Worm (Caenorhabditis elegans) whole organism, L2 larva: Measurements from ENCODE around the gene C14A4.7.

ENCODE experiments used
- C34F6.9 ChIP-seq: fragments of 150-350 bp; optimal IDR thresholded peaks from 2 replicates; lab custom pipeline; 2014; ENCODE audit warnings: missing biosample characterization, missing genetic modification characterization
- F13H6.1 ChIP-seq: sonication (generic microtip); optimal IDR thresholded peaks from 2 replicates; lab custom pipeline; 2016; ENCODE audit warnings: missing genetic modification characterization, missing compliant biosample characterization
- R02D3.7 ChIP-seq: fragments of 150-350 bp; optimal IDR thresholded peaks from 2 replicates; lab custom pipeline; 2014; ENCODE audit warnings: missing biosample characterization, missing genetic modification characterization
- Y55F3AM.14 ChIP-seq: fragments of 200-800 bp; sonication (Bioruptor generic); optimal IDR thresholded peaks from 2 replicates; lab custom pipeline; 2018; ENCODE audit warnings: mild to moderate bottlenecking, missing genetic modification characterization, missing compliant biosample characterization
- aly-2 ChIP-seq: fragments of 150-350 bp; optimal IDR thresholded peaks from 2 replicates; lab custom pipeline; 2014; ENCODE audit warnings: missing biosample characterization, missing genetic modification characterization
- ama-1 ChIP-seq: fragments of 150-350 bp; optimal IDR thresholded peaks from 2 replicates; lab custom pipeline; 2018; ENCODE audit warnings: inconsistent platforms
- blmp-1 ChIP-seq: sonication (generic microtip); optimal IDR thresholded peaks from 2 replicates; lab custom pipeline; 2017; ENCODE audit warnings: missing genetic modification characterization, mild to moderate bottlenecking, missing compliant biosample characterization, antibody characterized with exemption, moderate library complexity; ENCODE audit not compliant: insufficient read depth
- ceh-16 ChIP-seq: fragments of 150-350 bp; optimal IDR thresholded peaks from 2 replicates; lab custom pipeline; 2014; ENCODE audit warnings: missing biosample characterization, missing genetic modification characterization
- ceh-82 ChIP-seq: fragments of 150-350 bp; optimal IDR thresholded peaks from 2 replicates; lab custom pipeline; 2014; ENCODE audit warnings: missing biosample characterization, missing genetic modification characterization
- crh-2 ChIP-seq: sonication (generic microtip); optimal IDR thresholded peaks from 2 replicates; lab custom pipeline; 2017; ENCODE audit warnings: missing biosample characterization, missing genetic modification characterization
- dmd-4 ChIP-seq: sonication (generic microtip); optimal IDR thresholded peaks from 2 replicates; lab custom pipeline; 2017; ENCODE audit warnings: missing biosample characterization, missing genetic modification characterization
- egl-27 ChIP-seq: sonication (generic microtip); optimal IDR thresholded peaks from 3 replicates; lab custom pipeline; 2017; ENCODE audit warnings: missing biosample characterization, missing genetic modification reagents, missing genetic modification characterization
- elt-1 ChIP-seq: fragments of 150-350 bp; optimal IDR thresholded peaks from 2 replicates; lab custom pipeline; 2014; ENCODE audit warnings: missing biosample characterization, missing genetic modification characterization
- fos-1 ChIP-seq: fragments of 150-350 bp; optimal IDR thresholded peaks from 2 replicates; lab custom pipeline; 2014; ENCODE audit warnings: missing biosample characterization, missing genetic modification characterization
- gmeb-1 ChIP-seq: fragments of 150-350 bp; optimal IDR thresholded peaks from 2 replicates; lab custom pipeline; 2014; ENCODE audit warnings: missing biosample characterization, missing genetic modification characterization
- lin-11 ChIP-seq: fragments of 150-350 bp; sonication (generic microtip); optimal IDR thresholded peaks from 2 replicates; lab custom pipeline; 2014; ENCODE audit warnings: missing biosample characterization, missing genetic modification characterization, inconsistent platforms, mixed read lengths
- lin-13 ChIP-seq: fragments of 150-350 bp; optimal IDR thresholded peaks from 2 replicates; lab custom pipeline; 2014; ENCODE audit warnings: missing biosample characterization, missing genetic modification reagents, missing genetic modification characterization
- mbf-1 ChIP-seq: sonication (generic microtip); optimal IDR thresholded peaks from 2 replicates; lab custom pipeline; 2017; ENCODE audit warnings: missing biosample characterization, missing genetic modification characterization
- mdl-1 ChIP-seq, 2 experiments: fragments of 150-350 bp in 1 of 2; sonication (generic microtip) in 1 of 2; optimal IDR thresholded peaks; 2 replicates each; lab custom pipeline; 2017; ENCODE audit warnings: missing biosample characterization in 2 of 2, missing genetic modification characterization in 2 of 2
- nhr-10 ChIP-seq: sonication (generic microtip); optimal IDR thresholded peaks from 2 replicates; lab custom pipeline; 2017; ENCODE audit warnings: missing biosample characterization, missing genetic modification characterization
- nhr-12 ChIP-seq: fragments of 150-350 bp; optimal IDR thresholded peaks from 2 replicates; lab custom pipeline; 2014; ENCODE audit warnings: missing biosample characterization, missing genetic modification characterization
- nhr-129 ChIP-seq: fragments of 150-350 bp; optimal IDR thresholded peaks from 2 replicates; lab custom pipeline; 2014; ENCODE audit warnings: missing biosample characterization, missing genetic modification characterization
- nhr-21 ChIP-seq: fragments of 150-350 bp; optimal IDR thresholded peaks from 2 replicates; lab custom pipeline; 2014; ENCODE audit warnings: missing biosample characterization, missing genetic modification characterization
- nhr-23 ChIP-seq: fragments of 150-350 bp; optimal IDR thresholded peaks from 2 replicates; lab custom pipeline; 2014; ENCODE audit warnings: missing biosample characterization, missing genetic modification reagents, missing genetic modification characterization
- nhr-237 ChIP-seq: fragments of 150-350 bp; optimal IDR thresholded peaks from 2 replicates; lab custom pipeline; 2014; ENCODE audit warnings: missing biosample characterization, missing genetic modification characterization
- nhr-25 ChIP-seq: fragments of 150-350 bp; sonication (generic microtip); optimal IDR thresholded peaks from 3 replicates; lab custom pipeline; 2014; ENCODE audit warnings: missing biosample characterization, missing genetic modification characterization
- nhr-6 ChIP-seq: fragments of 150-350 bp; optimal IDR thresholded peaks from 2 replicates; lab custom pipeline; 2014; ENCODE audit warnings: missing biosample characterization, missing genetic modification characterization
- peb-1 ChIP-seq: fragments of 150-350 bp; optimal IDR thresholded peaks from 2 replicates; lab custom pipeline; 2014; ENCODE audit warnings: missing biosample characterization, missing genetic modification characterization
- sem-4 ChIP-seq: fragments of 150-350 bp; optimal IDR thresholded peaks from 2 replicates; lab custom pipeline; 2014; ENCODE audit warnings: missing biosample characterization, missing genetic modification reagents, missing genetic modification characterization
- skn-1 ChIP-seq: sonication (generic microtip); optimal IDR thresholded peaks from 2 replicates; lab custom pipeline; 2017; ENCODE audit warnings: missing biosample characterization, missing genetic modification characterization
- sma-3 ChIP-seq: sonication (generic microtip); optimal IDR thresholded peaks from 2 replicates; lab custom pipeline; 2016; ENCODE audit warnings: missing genetic modification reagents, missing genetic modification characterization, missing compliant biosample characterization
- snpc-4 ChIP-seq: fragments of 150-350 bp; optimal IDR thresholded peaks from 2 replicates; lab custom pipeline; 2014; ENCODE audit warnings: missing biosample characterization, missing genetic modification characterization
- unc-39 ChIP-seq: fragments of 150-350 bp; optimal IDR thresholded peaks from 2 replicates; lab custom pipeline; 2014; ENCODE audit warnings: missing biosample characterization, missing genetic modification characterization
- unc-55 ChIP-seq: fragments of 150-350 bp; sonication (generic microtip); optimal IDR thresholded peaks from 3 replicates; lab custom pipeline; 2014; ENCODE audit warnings: missing biosample characterization, missing genetic modification reagents, missing genetic modification characterization
- ztf-1 ChIP-seq: fragments of 200-800 bp; sonication (Bioruptor generic); conservative IDR thresholded peaks from 2 replicates; pipeline ENCODE4 v1.3.6; 2022; ENCODE audit warnings: missing genetic modification characterization, missing compliant biosample characterization
- ztf-11 ChIP-seq: sonication (generic microtip); optimal IDR thresholded peaks from 2 replicates; lab custom pipeline; 2017; ENCODE audit warnings: missing biosample characterization, missing genetic modification characterization
- ztf-4 ChIP-seq: fragments of 150-350 bp; optimal IDR thresholded peaks from 2 replicates; lab custom pipeline; 2014; ENCODE audit warnings: missing biosample characterization, missing genetic modification characterization

The C14A4.7 gene

ce11 chrII:10627086-10627485, 30.7 kb upstream of the C14A4.7 start:
- TF ChIP-seq sma-3 (GFP tag; lab: Kevin White, UChicago) (no peak), mbf-1 (tag; lab: Kevin White, UChicago) (no peak), fos-1 (peak; percentile 94), snpc-4 (tag; lab: Kevin White, UChicago) (no peak), F13H6.1 (tag; lab: Kevin White, UChicago) (peak; percentile 8)

ce11 chrII:10621965-10622364, 25.6 kb upstream of the C14A4.7 start, which contains the start of gene cutl-9:
cutl-9 (plus strand) TSS chrII:10622265.
- TF ChIP-seq elt-1, result no peak
- TF ChIP-seq snpc-4 (tag; lab: Kevin White, UChicago), result no peak

- TF ChIP-seq gmeb-1 (no peak), mdl-1 (tag; optimal IDR thresholded peaks at IDR 0.05; lab: Kevin White, UChicago) (no peak), nhr-23 (tag; lab: Kevin White, UChicago) (no peak), ama-1 (no peak), lin-13 (GFP tag; lab: Kevin White, UChicago) (no peak), nhr-25 (tag; lab: Kevin White, UChicago) (no peak), elt-1 (no peak), ztf-4 (tag; lab: Kevin White, UChicago) (no peak), crh-2 (tag; lab: Kevin White, UChicago) (no peak), unc-39 (tag; lab: Kevin White, UChicago) (no peak), sma-3 (GFP tag; lab: Kevin White, UChicago) (no peak), ceh-82 (tag; lab: Kevin White, UChicago) (no peak), egl-27 (tag; lab: Kevin White, UChicago) (no peak), blmp-1 (tag; lab: Kevin White, UChicago) (no peak), nhr-12 (tag; lab: Kevin White, UChicago) (no peak), nhr-21 (tag; lab: Kevin White, UChicago) (no peak)
Measured at ce11 chrII:10618157-10618556, 21.8 kb upstream of the C14A4.7 start, which contains the start of gene C14A4.13. C14A4.13 (plus strand) TSS chrII:10618457.

- TF ChIP-seq lin-11 (no peak), Y55F3AM.14 (GFP tag; lab: Kevin White, UChicago) (no peak), gmeb-1 (no peak), ceh-16 (tag; lab: Kevin White, UChicago) (no peak), ztf-1 (GFP tag; lab: Robert Waterston, UW) (no peak), nhr-129 (no peak), nhr-12 (tag; lab: Kevin White, UChicago) (no peak), skn-1 (no peak), snpc-4 (tag; lab: Kevin White, UChicago) (no peak), dmd-4 (tag; lab: Kevin White, UChicago) (no peak), nhr-237 (no peak), peb-1 (tag; lab: Kevin White, UChicago) (no peak), nhr-10 (tag; lab: Kevin White, UChicago) (no peak)
Measured at ce11 chrII:10612743-10613142, 16.4 kb upstream of the C14A4.7 start, which contains the start of gene C14A4.12. C14A4.12 (plus strand) TSS chrII:10613043.

- TF ChIP-seq sem-4 (tag; lab: Kevin White, UChicago) (no peak), nhr-12 (tag; lab: Kevin White, UChicago) (no peak), nhr-23 (tag; lab: Kevin White, UChicago) (no peak), aly-2 (tag; lab: Kevin White, UChicago) (no peak), R02D3.7 (tag; lab: Kevin White, UChicago) (no peak), ceh-82 (tag; lab: Kevin White, UChicago) (no peak), lin-13 (GFP tag; lab: Kevin White, UChicago) (no peak), nhr-10 (tag; lab: Kevin White, UChicago) (no peak), skn-1 (no peak), unc-55 (GFP tag; lab: Kevin White, UChicago) (no peak), C34F6.9 (tag; lab: Kevin White, UChicago) (no peak), blmp-1 (tag; lab: Kevin White, UChicago) (no peak), nhr-6 (tag; lab: Kevin White, UChicago) (no peak), ztf-11 (no peak), nhr-21 (tag; lab: Kevin White, UChicago) (no peak)
Measured at ce11 chrII:10608821-10609220, 12.5 kb upstream of the C14A4.7 start.
